Worm (Caenorhabditis elegans) whole organism, early embryonic: ENCODE results near the gene cyp-34A8.

ENCODE experiments used
- B0310.2 ChIP-seq: sonication (generic microtip); optimal IDR thresholded peaks from 2 replicates; lab custom pipeline; 2016; ENCODE audit warnings: mild to moderate bottlenecking, missing genetic modification characterization, missing compliant biosample characterization
- F13C5.2 ChIP-seq: sonication (generic microtip); optimal IDR thresholded peaks from 2 replicates; lab custom pipeline; 2017; ENCODE audit warnings: mild to moderate bottlenecking, missing genetic modification characterization, inconsistent platforms, missing compliant biosample characterization
- aly-1 ChIP-seq: sonication (generic microtip); optimal IDR thresholded peaks from 2 replicates; lab custom pipeline; 2016; ENCODE audit warnings: missing genetic modification characterization, missing compliant biosample characterization
- ama-1 ChIP-seq: fragments of 150-350 bp; optimal IDR thresholded peaks from 2 replicates; lab custom pipeline; 2014
- ceh-13 ChIP-seq: fragments of 200-800 bp; sonication (Bioruptor generic); optimal IDR thresholded peaks from 2 replicates; lab custom pipeline; 2018; ENCODE audit warnings: mild to moderate bottlenecking, missing genetic modification characterization, missing compliant biosample characterization
- ceh-36 ChIP-seq: sonication (generic microtip); optimal IDR thresholded peaks from 2 replicates; lab custom pipeline; 2016; ENCODE audit warnings: missing genetic modification characterization, inconsistent platforms, missing compliant biosample characterization
- ets-7 ChIP-seq: sonication (generic microtip); optimal IDR thresholded peaks from 2 replicates; lab custom pipeline; 2016; ENCODE audit warnings: missing genotype, missing genetic modification characterization, missing compliant biosample characterization
- flt-1 ChIP-seq: fragments of 200-800 bp; sonication (Bioruptor generic); IDR thresholded peaks from 2 replicates; pipeline ENCODE4 v1.3.6; 2022; ENCODE audit warnings: missing genetic modification characterization, missing compliant biosample characterization
- hmbx-1 ChIP-seq: sonication (generic microtip); optimal IDR thresholded peaks from 2 replicates; lab custom pipeline; 2016; ENCODE audit warnings: mild to moderate bottlenecking, missing genetic modification characterization, missing compliant biosample characterization
- hmg-4 ChIP-seq: fragments of 200-800 bp; sonication (Bioruptor generic); optimal IDR thresholded peaks from 2 replicates; lab custom pipeline; 2018; ENCODE audit warnings: mild to moderate bottlenecking, missing genetic modification characterization, missing compliant biosample characterization
- hnd-1 ChIP-seq: sonication (generic microtip); optimal IDR thresholded peaks from 2 replicates; lab custom pipeline; 2016; ENCODE audit warnings: missing genetic modification characterization, missing compliant biosample characterization
- pes-1 ChIP-seq: fragments of 200-800 bp; sonication (Bioruptor generic); IDR thresholded peaks from 2 replicates; pipeline ENCODE4 v1.3.6; 2022; ENCODE audit warnings: missing genetic modification reagents, missing genetic modification characterization, missing compliant biosample characterization
- scrt-1 ChIP-seq: fragments of 200-800 bp; sonication (Bioruptor generic); IDR thresholded peaks from 2 replicates; pipeline ENCODE4 v1.3.6; 2022; ENCODE audit warnings: missing genetic modification characterization, missing compliant biosample characterization
- sea-1 ChIP-seq: fragments of 200-800 bp; sonication (Bioruptor generic); conservative IDR thresholded peaks from 2 replicates; pipeline ENCODE4 v1.3.6; 2022; ENCODE audit warnings: missing genetic modification characterization, missing compliant biosample characterization
- tbx-11 ChIP-seq: fragments of 200-800 bp; sonication (Bioruptor generic); IDR thresholded peaks from 2 replicates; pipeline ENCODE4 v1.3.6; 2022; ENCODE audit warnings: missing genetic modification characterization, missing compliant biosample characterization
- tbx-37 ChIP-seq: fragments of 200-800 bp; sonication (Bioruptor generic); conservative IDR thresholded peaks from 2 replicates; pipeline ENCODE4 v1.3.6; 2022; ENCODE audit warnings: missing genetic modification reagents, missing genetic modification characterization, missing compliant biosample characterization
- tra-4 ChIP-seq: sonication (generic microtip); optimal IDR thresholded peaks from 2 replicates; lab custom pipeline; 2017; ENCODE audit warnings: missing genetic modification characterization, missing compliant biosample characterization

cyp-34A8 gene

ce11 chrV:3943364-3943763 lies 24.3 kb downstream of the cyp-34A8 start:
- TF ChIP-seq hnd-1 (tag; lab: Kevin White, UChicago): no peak

ce11 chrV:3941860-3942259 lies 25.8 kb downstream of the cyp-34A8 start, which contains the start of gene cyp-35B2:
Gene cyp-35B2 (plus strand): TSS chrV:3942160.
- TF ChIP-seq tra-4 (tag; lab: Kevin White, UChicago) (no peak), tbx-37 (GFP tag; lab: Robert Waterston, UW) (no peak), ceh-36 (tag; lab: Kevin White, UChicago) (no peak), hnd-1 (tag; lab: Kevin White, UChicago) (no peak), aly-1 (no peak), B0310.2 (tag; lab: Kevin White, UChicago) (no peak), ceh-13 (GFP tag; lab: Kevin White, UChicago) (no peak), sea-1 (GFP tag; lab: Robert Waterston, UW) (no peak), hmbx-1 (tag; lab: Kevin White, UChicago) (no peak), ama-1 (lab: Kevin White, UChicago) (no peak), F13C5.2 (tag; lab: Kevin White, UChicago) (no peak), pes-1 (GFP tag; lab: Robert Waterston, UW) (no peak), flt-1 (no peak), hmg-4 (no peak)

- TF ChIP-seq hnd-1 (tag; lab: Kevin White, UChicago) (no peak), hmg-4 (no peak), ets-7 (tag; lab: Kevin White, UChicago) (no peak), ama-1 (lab: Kevin White, UChicago) (no peak), scrt-1 (GFP tag; lab: Robert Waterston, UW) (no peak), flt-1 (no peak), tbx-11 (no peak), sea-1 (GFP tag; lab: Robert Waterston, UW) (no peak), tra-4 (tag; lab: Kevin White, UChicago) (no peak), ceh-36 (tag; lab: Kevin White, UChicago) (no peak), tbx-37 (GFP tag; lab: Robert Waterston, UW) (no peak), hmbx-1 (tag; lab: Kevin White, UChicago) (no peak), B0310.2 (tag; lab: Kevin White, UChicago) (no peak), aly-1 (no peak)
Observed at ce11 chrV:3938789-3939188, 28.8 kb downstream of the cyp-34A8 start, which contains the start of gene cyp-35B1. Gene cyp-35B1 (plus strand): TSS chrV:3939032.

ce11 chrV:3935892-3936478 lies 31.6 kb downstream of the cyp-34A8 start, which contains the start of gene cyp-35A5:
Gene cyp-35A5 (plus strand): TSS chrV:3936326.
- TF ChIP-seq F13C5.2 (tag; lab: Kevin White, UChicago): no peak
- TF ChIP-seq sea-1 (GFP tag; lab: Robert Waterston, UW): no peak
- TF ChIP-seq ceh-36 (tag; lab: Kevin White, UChicago): no peak
- TF ChIP-seq tbx-37 (GFP tag; lab: Robert Waterston, UW): no peak
- no peak for TF ChIP-seq ets-7 (tag; lab: Kevin White, UChicago)
- no peak for TF ChIP-seq hnd-1 (tag; lab: Kevin White, UChicago)
- TF ChIP-seq tbx-11: no peak
- no peak for TF ChIP-seq flt-1
- TF ChIP-seq hmg-4: no peak
- TF ChIP-seq ceh-13 (GFP tag; lab: Kevin White, UChicago): no peak
- TF ChIP-seq aly-1: no peak
- TF ChIP-seq scrt-1 (GFP tag; lab: Robert Waterston, UW): no peak
- no peak for TF ChIP-seq ama-1 (lab: Kevin White, UChicago)
- no peak for TF ChIP-seq B0310.2 (tag; lab: Kevin White, UChicago)
- no peak for TF ChIP-seq tra-4 (tag; lab: Kevin White, UChicago)
- TF ChIP-seq hmbx-1 (tag; lab: Kevin White, UChicago): no peak

- no peak for TF ChIP-seq ceh-13 (GFP tag; lab: Kevin White, UChicago)
Observed at ce11 chrV:3931326-3931725, 36.3 kb downstream of the cyp-34A8 start, which contains the start of gene srx-63. Gene srx-63 (plus strand): TSS chrV:3931626.

- TF ChIP-seq flt-1 (no peak), tbx-11 (no peak), scrt-1 (GFP tag; lab: Robert Waterston, UW) (no peak), pes-1 (GFP tag; lab: Robert Waterston, UW) (no peak), hmg-4 (no peak), F13C5.2 (tag; lab: Kevin White, UChicago) (no peak), tbx-37 (GFP tag; lab: Robert Waterston, UW) (no peak), B0310.2 (tag; lab: Kevin White, UChicago) (no peak), ets-7 (tag; lab: Kevin White, UChicago) (no peak), sea-1 (GFP tag; lab: Robert Waterston, UW) (no peak), ama-1 (lab: Kevin White, UChicago) (no peak), hnd-1 (tag; lab: Kevin White, UChicago) (no peak), hmbx-1 (tag; lab: Kevin White, UChicago) (no peak), tra-4 (tag; lab: Kevin White, UChicago) (no peak), ceh-36 (tag; lab: Kevin White, UChicago) (no peak)
Observed at ce11 chrV:3929099-3929498, 38.5 kb downstream of the cyp-34A8 start, which contains the start of gene srx-64. Gene srx-64 (plus strand): TSS chrV:3929399.

- no peak for TF ChIP-seq ets-7 (tag; lab: Kevin White, UChicago)
Observed at ce11 chrV:3927522-3927921, 40.1 kb downstream of the cyp-34A8 start.

ce11 chrV:3922547-3922946 lies 45.1 kb downstream of the cyp-34A8 start:
- TF ChIP-seq tbx-37 (GFP tag; lab: Robert Waterston, UW) (no peak), ceh-13 (GFP tag; lab: Kevin White, UChicago) (no peak), sea-1 (GFP tag; lab: Robert Waterston, UW) (no peak), ceh-36 (tag; lab: Kevin White, UChicago) (no peak), tra-4 (tag; lab: Kevin White, UChicago) (no peak), ets-7 (tag; lab: Kevin White, UChicago) (no peak), F13C5.2 (tag; lab: Kevin White, UChicago) (no peak), tbx-11 (no peak), pes-1 (GFP tag; lab: Robert Waterston, UW) (no peak), scrt-1 (GFP tag; lab: Robert Waterston, UW) (no peak), ama-1 (lab: Kevin White, UChicago) (no peak), hnd-1 (tag; lab: Kevin White, UChicago) (no peak)
